Worm (Caenorhabditis elegans): Measurements from ENCODE around the gene T13C2.7.

T13C2.7 gene

DNA sequence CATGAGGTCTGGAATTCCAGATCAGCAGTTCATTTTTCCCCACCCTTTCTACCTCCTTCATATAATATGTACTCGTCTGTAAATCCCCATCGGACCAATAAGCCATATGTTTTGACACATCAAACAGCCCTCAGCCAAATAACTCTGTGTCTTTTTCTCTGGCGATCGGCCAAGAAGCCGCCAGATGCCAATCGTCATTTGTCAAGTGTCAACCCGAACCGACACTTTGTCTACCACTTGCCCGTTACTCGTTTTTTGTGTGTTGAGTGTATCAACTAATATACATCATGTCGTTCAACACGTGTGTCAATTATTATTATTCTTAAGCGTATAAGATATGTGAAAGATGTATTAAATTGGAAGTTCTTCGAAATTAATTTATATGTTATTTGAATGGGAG is 44.0 kb downstream of the T13C2.7 start:
- TF ChIP-seq hlh-8 (tag; optimal IDR thresholded peaks at IDR 0.05), result peak; percentile 69
- peak; percentile 25 for TF ChIP-seq tbx-2 (tag; optimal IDR thresholded peaks at IDR 0.05)
- peak; percentile 25 for TF ChIP-seq rnt-1 (tag; optimal IDR thresholded peaks at IDR 0.05)
- TF ChIP-seq unc-55 (GFP tag; optimal IDR thresholded peaks at IDR 0.05), result peak; percentile 99
- TF ChIP-seq hlh-30 (tag; optimal IDR thresholded peaks at IDR 0.05; ENCODE audit: insufficient read depth), result no peak
- peak; percentile 40 for TF ChIP-seq ceh-18 (tag; optimal IDR thresholded peaks at IDR 0.05)
- no peak for TF ChIP-seq pha-2 (tag; optimal IDR thresholded peaks at IDR 0.05)

DNA sequence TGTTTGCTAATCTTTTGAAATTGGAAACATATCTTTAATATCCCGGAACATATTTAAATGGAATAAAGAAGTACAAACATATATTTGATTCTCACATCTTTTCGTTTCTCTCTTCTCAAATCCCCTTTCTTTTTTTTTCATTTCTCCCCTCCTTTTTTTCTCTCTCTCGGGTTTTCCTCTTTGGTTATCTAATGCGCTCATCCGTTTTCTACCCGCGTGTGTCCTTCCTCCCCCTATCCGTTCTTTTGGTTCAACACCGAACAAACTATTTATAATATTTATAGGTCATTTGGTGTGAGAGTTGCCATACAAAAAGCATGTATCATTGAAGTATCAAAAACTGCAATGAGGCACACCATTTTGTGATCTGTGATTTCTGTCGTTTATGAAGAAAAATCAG is 44.7 kb downstream of the T13C2.7 start:
- TF ChIP-seq unc-42 (tag; optimal IDR thresholded peaks at IDR 0.05) (peak; percentile 67), nfya-1 (tag; optimal IDR thresholded peaks at IDR 0.05) (peak; percentile 0), npax-4 (tag; optimal IDR thresholded peaks at IDR 0.05) (no peak)

DNA sequence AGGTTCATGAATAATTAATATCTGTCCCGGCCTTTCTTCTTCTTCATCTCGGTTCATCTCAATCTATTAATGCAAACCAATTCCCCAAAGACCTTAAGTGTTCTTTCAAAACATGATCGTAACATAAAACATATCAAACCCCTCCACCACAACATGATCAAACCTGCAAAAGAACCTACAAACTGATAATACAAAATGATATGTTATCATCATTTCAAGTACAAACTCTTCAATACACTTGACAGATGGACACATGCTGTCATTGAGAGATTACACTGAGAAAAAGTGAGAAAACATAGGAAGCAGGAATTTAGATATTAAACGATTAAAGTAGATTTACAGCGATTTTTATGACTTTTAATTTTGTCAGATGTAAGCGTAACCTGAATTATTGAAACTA is 45.3 kb downstream of the T13C2.7 start:
- TF ChIP-seq unc-55 (GFP tag; optimal IDR thresholded peaks at IDR 0.05) (peak; percentile 87), tbx-2 (tag; optimal IDR thresholded peaks at IDR 0.05) (no peak), elt-2 (tag; optimal IDR thresholded peaks at IDR 0.05) (peak; percentile 90), ceh-6 (GFP tag; optimal IDR thresholded peaks at IDR 0.05) (no peak), dve-1 (tag; optimal IDR thresholded peaks at IDR 0.05) (peak; percentile 6)

DNA sequence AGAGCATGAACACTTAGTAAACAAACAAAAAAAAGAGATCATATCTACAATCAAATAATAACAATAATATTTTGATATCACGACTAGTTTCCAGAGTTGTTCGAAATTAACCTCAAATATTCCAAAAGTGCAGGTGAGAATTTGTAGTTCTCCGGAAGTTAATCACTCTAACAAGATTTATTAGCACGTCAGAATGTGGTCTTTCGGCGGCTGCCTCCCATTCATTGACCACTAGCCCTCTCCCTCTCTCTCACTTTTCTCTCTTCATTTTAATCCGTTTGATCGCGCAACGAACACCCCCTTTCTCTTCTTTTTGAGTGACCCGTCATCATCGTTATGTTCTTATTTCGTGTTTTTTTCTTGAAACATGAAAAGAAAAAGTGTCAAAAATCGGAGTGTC is 46.5 kb downstream of the T13C2.7 start:
- TF ChIP-seq rnt-1 (tag; optimal IDR thresholded peaks at IDR 0.05) (peak; percentile 72), madf-2 (tag; optimal IDR thresholded peaks at IDR 0.05) (no peak), ceh-19 (GFP tag; optimal IDR thresholded peaks at IDR 0.05) (no peak), F13H6.1 (tag; optimal IDR thresholded peaks at IDR 0.05) (peak; percentile 39), unc-55 (GFP tag; optimal IDR thresholded peaks at IDR 0.05) (peak; percentile 88), ceh-14 (tag; optimal IDR thresholded peaks at IDR 0.05) (peak; percentile 14), unc-42 (tag; optimal IDR thresholded peaks at IDR 0.05) (peak; percentile 82), ref-2 (tag; optimal IDR thresholded peaks at IDR 0.05) (peak; percentile 41), nfya-1 (tag; optimal IDR thresholded peaks at IDR 0.05) (peak; percentile 51), tbx-2 (tag; optimal IDR thresholded peaks at IDR 0.05) (peak; percentile 10), ets-4 (tag; optimal IDR thresholded peaks at IDR 0.05) (no peak), ceh-22 (tag; optimal IDR thresholded peaks at IDR 0.05) (no peak)

DNA sequence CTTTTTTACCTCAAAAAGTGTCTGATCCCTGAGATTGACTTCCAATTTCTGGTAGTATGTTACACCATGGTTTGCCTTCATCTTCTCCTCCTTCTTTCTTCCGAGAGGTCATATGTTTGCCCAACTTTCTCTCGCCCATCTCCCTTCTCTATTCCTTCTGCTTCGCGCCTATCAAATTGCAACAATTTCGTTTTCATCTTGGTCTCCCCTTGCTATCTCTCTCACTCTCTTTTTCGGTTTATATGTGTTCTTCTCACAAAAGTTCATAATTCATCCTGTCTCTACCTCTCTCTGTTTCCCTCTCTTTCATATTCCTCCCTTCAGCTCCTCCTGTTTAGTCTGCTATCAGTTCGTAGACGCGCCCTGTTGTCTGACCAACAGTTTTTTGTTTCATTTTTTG is 47.5 kb downstream of the T13C2.7 start:
- peak; percentile 44 for TF ChIP-seq unc-42 (tag; optimal IDR thresholded peaks at IDR 0.05)
- peak; percentile 31 for TF ChIP-seq rnt-1 (tag; optimal IDR thresholded peaks at IDR 0.05)
- peak; percentile 78 for TF ChIP-seq ceh-34 (tag; optimal IDR thresholded peaks at IDR 0.05)
- TF ChIP-seq ceh-18 (tag; optimal IDR thresholded peaks at IDR 0.05), result peak; percentile 46
- peak; percentile 39 for TF ChIP-seq nfya-1 (tag; optimal IDR thresholded peaks at IDR 0.05)
- TF ChIP-seq ceh-14 (tag; optimal IDR thresholded peaks at IDR 0.05), result no peak
- TF ChIP-seq ceh-24 (tag; optimal IDR thresholded peaks at IDR 0.05), result no peak
- no peak for TF ChIP-seq dve-1 (tag; optimal IDR thresholded peaks at IDR 0.05)
- TF ChIP-seq hlh-30 (tag; optimal IDR thresholded peaks at IDR 0.05; ENCODE audit: insufficient read depth), result peak; percentile 11
- TF ChIP-seq hlh-8 (tag; optimal IDR thresholded peaks at IDR 0.05), result peak; percentile 12

DNA sequence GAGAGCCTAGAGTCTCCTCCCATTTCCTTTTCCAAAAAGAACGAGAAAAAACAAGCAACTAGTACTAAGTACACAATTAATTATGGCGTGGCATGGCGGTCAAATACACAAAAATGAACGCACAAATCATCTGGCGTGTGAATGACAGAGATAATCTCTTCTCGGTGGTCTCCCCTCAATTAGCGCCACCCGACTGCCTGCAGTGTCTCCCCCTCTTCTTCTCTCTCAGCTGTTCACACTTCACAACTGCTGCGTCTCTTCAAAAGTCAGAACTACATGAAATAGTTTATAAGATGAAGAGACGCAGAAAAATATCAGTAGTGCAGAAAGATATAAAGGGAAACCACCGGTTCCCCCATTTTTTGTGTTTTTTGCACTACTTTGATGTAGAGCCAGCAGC is 48.2 kb downstream of the T13C2.7 start:
- TF ChIP-seq ceh-6 (GFP tag; optimal IDR thresholded peaks at IDR 0.05), result no peak
- no peak for TF ChIP-seq K09A11.1 (tag; optimal IDR thresholded peaks at IDR 0.05; ENCODE audit: insufficient read depth)
- TF ChIP-seq K02D7.2 (tag; optimal IDR thresholded peaks at IDR 0.05), result no peak
- no peak for TF ChIP-seq hlh-15 (tag; optimal IDR thresholded peaks at IDR 0.05)
- TF ChIP-seq ttx-3 (tag; optimal IDR thresholded peaks at IDR 0.05), result peak; percentile 16
- TF ChIP-seq ceh-34 (tag; optimal IDR thresholded peaks at IDR 0.05), result peak; percentile 51
- no peak for TF ChIP-seq pha-2 (tag; optimal IDR thresholded peaks at IDR 0.05)
- TF ChIP-seq ceh-48 (tag; optimal IDR thresholded peaks at IDR 0.05), result no peak
- no peak for TF ChIP-seq gmeb-2 (tag; optimal IDR thresholded peaks at IDR 0.05)
- TF ChIP-seq sox-2 (GFP tag; IDR thresholded peaks at IDR 0.05), result no peak
- no peak for TF ChIP-seq pat-9 (tag; optimal IDR thresholded peaks at IDR 0.05)
- TF ChIP-seq hlh-8 (tag; optimal IDR thresholded peaks at IDR 0.05), result no peak
- no peak for TF ChIP-seq lim-6 (tag; optimal IDR thresholded peaks at IDR 0.05)
- TF ChIP-seq ama-1 (optimal IDR thresholded peaks at IDR 0.05), result no peak
- no peak for TF ChIP-seq odd-2 (tag; optimal IDR thresholded peaks at IDR 0.05)
- no peak for TF ChIP-seq elt-2 (tag; optimal IDR thresholded peaks at IDR 0.05)
- no peak for TF ChIP-seq pag-3 (tag; optimal IDR thresholded peaks at IDR 0.05; ENCODE audit: borderline replicate concordance)
- TF ChIP-seq ets-4 (tag; optimal IDR thresholded peaks at IDR 0.05), result no peak
- no peak for TF ChIP-seq hlh-6 (tag; optimal IDR thresholded peaks at IDR 0.05)
- peak; percentile 54 for TF ChIP-seq nfya-1 (tag; optimal IDR thresholded peaks at IDR 0.05)
- no peak for TF ChIP-seq ceh-9 (tag; optimal IDR thresholded peaks at IDR 0.05)
- no peak for TF ChIP-seq eyg-1 (tag; optimal IDR thresholded peaks at IDR 0.05)
- no peak for TF ChIP-seq che-1 (tag; optimal IDR thresholded peaks at IDR 0.05)
- TF ChIP-seq unc-42 (tag; optimal IDR thresholded peaks at IDR 0.05), result no peak
- TF ChIP-seq ahr-1 (tag; optimal IDR thresholded peaks at IDR 0.05), result no peak
- no peak for TF ChIP-seq unc-3 (GFP tag; conservative IDR thresholded peaks at IDR 0.05)
- TF ChIP-seq unc-3 (tag; optimal IDR thresholded peaks at IDR 0.05), result no peak

Measured in whole organism, late embryonic.